Fruit fly (Drosophila melanogaster): ENCODE measurements around the gene Tm2.

Tm2 gene

DNA sequence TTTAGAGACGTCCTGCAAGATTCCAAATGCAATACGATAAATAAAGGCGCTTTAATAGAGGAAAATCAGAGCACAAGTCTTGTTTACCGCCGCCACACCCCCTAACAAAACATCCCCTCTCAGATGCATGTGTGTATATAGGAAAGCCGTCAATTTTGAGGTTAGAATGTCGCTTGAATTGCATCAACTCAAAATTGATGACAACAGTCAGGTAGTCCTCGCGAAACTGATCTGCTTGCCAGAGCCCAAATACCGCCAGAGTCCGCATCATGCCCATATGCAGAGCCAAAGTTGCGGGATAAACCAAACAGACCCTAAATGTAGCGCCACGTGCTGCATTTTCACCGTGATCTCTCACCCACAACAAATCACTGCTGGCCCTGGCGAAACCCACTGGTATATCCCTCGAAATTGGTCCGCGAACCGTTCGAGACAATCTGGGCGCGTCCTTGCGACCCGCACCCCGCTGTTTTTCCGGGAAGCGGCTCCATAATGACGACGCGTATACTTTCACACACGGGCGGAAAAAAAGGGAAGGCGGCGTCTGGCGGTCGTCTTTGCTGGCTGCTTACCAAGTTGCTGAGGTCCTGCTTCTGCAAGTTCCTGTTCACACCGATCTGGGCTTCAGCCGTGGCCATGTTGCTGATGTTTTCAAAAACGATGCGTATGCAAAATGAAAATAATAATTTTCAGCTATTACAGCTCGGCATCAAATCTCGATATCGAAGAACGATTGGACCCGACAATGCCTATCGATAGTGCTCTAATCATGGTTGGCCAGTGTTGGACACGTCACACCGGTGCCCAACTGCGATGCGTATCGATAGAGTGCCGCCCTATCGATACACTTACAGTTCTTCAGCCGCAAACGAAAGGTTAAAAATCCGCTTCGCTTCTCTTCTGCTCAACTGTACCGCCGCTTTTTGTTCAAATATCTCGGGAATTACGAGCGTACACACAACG is 47.0 kb upstream of the Tm2 start, which contains the start of the genes eIF2gamma and Set (continued):
- TF ChIP-seq CG7271 (tag; optimal IDR thresholded peaks at IDR 0.05) (no peak), gfzf (GFP tag; optimal IDR thresholded peaks at IDR 0.05) (peak; percentile 22), GATAe (GFP tag; conservative IDR thresholded peaks at IDR 0.05) (0 out of 2 replicates have a peak, but pooled peaks have one; percentile 13), CG1832 (GFP tag; optimal IDR thresholded peaks at IDR 0.05) (no peak), CG8765 (GFP tag; IDR thresholded peaks at IDR 0.05) (peak; percentile 38; the same call in 1 of the 2 replicates), stwl (tag; optimal IDR thresholded peaks at IDR 0.05) (peak; percentile 78), CG4854 (GFP tag; optimal IDR thresholded peaks at IDR 0.05) (no peak), Adf1 (GFP tag; IDR thresholded peaks at IDR 0.05) (peak; percentile 37), fd96Cb (tag; optimal IDR thresholded peaks at IDR 0.05) (no peak), Xbp1 (GFP tag; optimal IDR thresholded peaks at IDR 0.05) (peak; percentile 49), btn (GFP tag; optimal IDR thresholded peaks at IDR 0.05) (no peak), PHDP (tag; optimal IDR thresholded peaks at IDR 0.05) (no peak), org-1 (GFP tag; optimal IDR thresholded peaks at IDR 0.05) (no peak), Sry-δ (GFP tag; optimal IDR thresholded peaks at IDR 0.05) (peak; percentile 92), CG17361 (GFP tag; IDR thresholded peaks at IDR 0.05) (no peak), gcm2 (GFP tag; optimal IDR thresholded peaks at IDR 0.05) (no peak), CG9932 (GFP tag; IDR thresholded peaks at IDR 0.05) (peak; percentile 87), CG14860 (GFP tag; IDR thresholded peaks at IDR 0.05; ENCODE audit: partially characterized antibody) (peak; percentile 96), CHES-1-like (GFP tag; optimal IDR thresholded peaks at IDR 0.05) (peak; percentile 43), Trl (optimal IDR thresholded peaks at IDR 0.05) (no peak), Trl (GFP tag; optimal IDR thresholded peaks at IDR 0.05) (peak; percentile 40), luna (GFP tag; optimal IDR thresholded peaks at IDR 0.05) (no peak), CG11504 (tag; optimal IDR thresholded peaks at IDR 0.05) (no peak), Bteb2 (GFP tag; optimal IDR thresholded peaks at IDR 0.05) (no peak), Fer1 (GFP tag; optimal IDR thresholded peaks at IDR 0.05) (peak; percentile 20), chm (GFP tag; IDR thresholded peaks at IDR 0.05) (peak; percentile 78), fru (optimal IDR thresholded peaks at IDR 0.05) (no peak), Optix (GFP tag; IDR thresholded peaks at IDR 0.05) (no peak), Side (GFP tag; optimal IDR thresholded peaks at IDR 0.05) (peak; percentile 31), CG11456 (GFP tag; IDR thresholded peaks at IDR 0.05) (peak; percentile 78; the same call in 2 of the 3 replicates), CG14710 (tag; optimal IDR thresholded peaks at IDR 0.05) (peak; percentile 58), CG11695 (GFP tag; IDR thresholded peaks at IDR 0.05) (no peak), Med (GFP tag) (peak; percentile 90), oc (tag; optimal IDR thresholded peaks at IDR 0.05) (no peak), CG7987 (GFP tag; optimal IDR thresholded peaks at IDR 0.05) (peak; percentile 42), danr (GFP tag; IDR thresholded peaks at IDR 0.05) (no peak), Atf3 (GFP tag; optimal IDR thresholded peaks at IDR 0.05) (peak; percentile 28), CG9797 (GFP tag; optimal IDR thresholded peaks at IDR 0.05) (peak; percentile 54), z (GFP tag; IDR thresholded peaks at IDR 0.05) (no peak), CG43689 (GFP tag; IDR thresholded peaks at IDR 0.05) (no peak), seq (GFP tag; IDR thresholded peaks at IDR 0.05) (0 out of 2 replicates have a peak, but pooled peaks have one; percentile 11), CG2129 (GFP tag; IDR thresholded peaks at IDR 0.05; ENCODE audit: partially characterized antibody) (peak; percentile 88), phol (tag; optimal IDR thresholded peaks at IDR 0.05) (peak; percentile 62), ash1 (GFP tag; optimal IDR thresholded peaks at IDR 0.05) (no peak), CG15514 (GFP tag; optimal IDR thresholded peaks at IDR 0.05) (peak; percentile 80), ATbp (GFP tag; optimal IDR thresholded peaks at IDR 0.05) (no peak), CG9817 (tag; optimal IDR thresholded peaks at IDR 0.05) (peak; percentile 22), CG18011 (GFP tag; optimal IDR thresholded peaks at IDR 0.05) (no peak), CG5180 (GFP tag; optimal IDR thresholded peaks at IDR 0.05) (no peak)
